Fruit fly (Drosophila melanogaster): ENCODE data around the gene CG9733.

DNA sequence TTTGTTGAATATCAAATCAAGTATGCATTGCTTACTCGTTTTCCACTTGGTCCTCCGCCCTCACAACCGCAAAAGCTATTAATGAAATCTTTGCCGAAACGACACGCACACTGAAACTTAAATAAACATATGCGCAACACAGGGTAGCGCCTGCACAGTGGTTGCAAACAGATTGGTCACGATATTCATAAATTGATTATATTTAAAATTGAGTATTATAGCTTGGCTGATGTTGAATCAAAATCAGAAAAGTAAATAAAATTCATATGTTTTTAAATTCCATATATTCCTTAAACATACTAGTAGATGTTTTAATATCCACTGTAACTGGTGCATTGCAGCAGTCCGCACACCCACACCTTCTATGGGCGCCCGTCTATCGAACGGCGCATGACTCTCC lies 37.4 kb upstream of the CG9733 start:
- TF ChIP-seq CG8478 (optimal IDR thresholded peaks at IDR 0.05) (no peak), CTCF (optimal IDR thresholded peaks at IDR 0.05) (no peak)
